Worm (Caenorhabditis elegans): ENCODE measurements around the gene B0035.15.

B0035.15 gene

ce11 chrIV:11298154-11299086 lies at the start of gene B0035.15, which contains the start of gene dnj-1:
Gene B0035.15 (minus strand): TSS chrIV:11298252.
Gene dnj-1 (plus strand): TSS chrIV:11299036.
- TF ChIP-seq ztf-1 (GFP tag; conservative IDR thresholded peaks at IDR 0.05) (no peak), elt-1 (tag; optimal IDR thresholded peaks at IDR 0.05) (no peak), nhr-23 (tag; optimal IDR thresholded peaks at IDR 0.05) (no peak), nhr-11 (tag; optimal IDR thresholded peaks at IDR 0.05) (no peak), mbf-1 (tag; optimal IDR thresholded peaks at IDR 0.05) (no peak), ama-1 (optimal IDR thresholded peaks at IDR 0.05) (no peak), nhr-21 (tag; optimal IDR thresholded peaks at IDR 0.05) (no peak), egl-27 (tag; optimal IDR thresholded peaks at IDR 0.05) (no peak), mab-5 (tag; optimal IDR thresholded peaks at IDR 0.05) (no peak), ztf-11 (tag; optimal IDR thresholded peaks at IDR 0.05) (no peak), peb-1 (tag; optimal IDR thresholded peaks at IDR 0.05) (no peak), blmp-1 (tag; optimal IDR thresholded peaks at IDR 0.05; ENCODE audit: insufficient read depth) (peak; percentile 51), lsy-2 (tag; optimal IDR thresholded peaks at IDR 0.05) (peak in 1 of 2 experiments; percentile 52), F13H6.1 (tag; optimal IDR thresholded peaks at IDR 0.05) (peak; percentile 19), gmeb-1 (tag; optimal IDR thresholded peaks at IDR 0.05) (peak; percentile 36), Y55F3AM.14 (GFP tag; optimal IDR thresholded peaks at IDR 0.05) (no peak), nhr-10 (tag; optimal IDR thresholded peaks at IDR 0.05) (no peak), snpc-4 (tag; optimal IDR thresholded peaks at IDR 0.05) (no peak), R02D3.7 (tag; optimal IDR thresholded peaks at IDR 0.05) (no peak), crh-2 (tag; optimal IDR thresholded peaks at IDR 0.05) (peak; percentile 43), nhr-6 (tag; optimal IDR thresholded peaks at IDR 0.05) (no peak), dmd-4 (tag; optimal IDR thresholded peaks at IDR 0.05) (no peak), ztf-4 (tag; optimal IDR thresholded peaks at IDR 0.05) (no peak), skn-1 (tag; optimal IDR thresholded peaks at IDR 0.05) (no peak), nhr-237 (tag; optimal IDR thresholded peaks at IDR 0.05) (no peak), ceh-82 (tag; optimal IDR thresholded peaks at IDR 0.05) (no peak), ceh-16 (tag; optimal IDR thresholded peaks at IDR 0.05) (no peak), C34F6.9 (tag; optimal IDR thresholded peaks at IDR 0.05) (peak; percentile 78), nhr-25 (tag; optimal IDR thresholded peaks at IDR 0.05) (no peak), mdl-1 (tag; optimal IDR thresholded peaks at IDR 0.05) (no peak), sma-9 (GFP tag; optimal IDR thresholded peaks at IDR 0.05) (no peak), sma-9 (tag; optimal IDR thresholded peaks at IDR 0.05) (no peak), unc-62 (GFP tag; optimal IDR thresholded peaks at IDR 0.05) (no peak), sem-4 (tag; optimal IDR thresholded peaks at IDR 0.05) (no peak), aly-2 (tag; optimal IDR thresholded peaks at IDR 0.05) (no peak), ZK546.5 (tag; optimal IDR thresholded peaks at IDR 0.05) (no peak), sma-3 (GFP tag; optimal IDR thresholded peaks at IDR 0.05) (no peak), fos-1 (tag; optimal IDR thresholded peaks at IDR 0.05) (peak; percentile 67), nhr-77 (tag; optimal IDR thresholded peaks at IDR 0.05) (no peak), elt-3 (tag; optimal IDR thresholded peaks at IDR 0.05) (no peak), zag-1 (tag; optimal IDR thresholded peaks at IDR 0.05) (no peak), lin-13 (GFP tag; optimal IDR thresholded peaks at IDR 0.05) (no peak), nhr-129 (tag; optimal IDR thresholded peaks at IDR 0.05) (peak; percentile 8), lin-39 (tag; optimal IDR thresholded peaks at IDR 0.05) (no peak), lin-11 (tag; optimal IDR thresholded peaks at IDR 0.05) (no peak), unc-55 (GFP tag; optimal IDR thresholded peaks at IDR 0.05) (peak; percentile 80), nhr-12 (tag; optimal IDR thresholded peaks at IDR 0.05) (no peak), alr-1 (tag; optimal IDR thresholded peaks at IDR 0.05) (no peak)

Measured in whole organism, L2 larva.